Worm (Caenorhabditis elegans) whole organism, young adult: ENCODE data around the gene spp-5.
"Not testable (repeated sequence)": the region's sequence is repeated elsewhere in the genome, so short reads cannot be mapped to it uniquely, and the experiment has no call there.

ENCODE experiments used
- B0019.2 ChIP-seq: fragments of 200-800 bp; sonication (Bioruptor generic); conservative IDR thresholded peaks from 2 replicates; pipeline ENCODE4 v1.3.6; 2022; ENCODE audit warnings: missing genetic modification reagents, missing genetic modification characterization, missing compliant biosample characterization
- B0261.1 ChIP-seq: sonication (generic microtip); optimal IDR thresholded peaks from 2 replicates; lab custom pipeline; 2016; ENCODE audit warnings: mild to moderate bottlenecking, missing genetic modification characterization, moderate library complexity, missing compliant biosample characterization
- F39B2.1 ChIP-seq: fragments of 200-800 bp; sonication (Bioruptor generic); IDR thresholded peaks from 2 replicates; pipeline ENCODE4 v1.3.6; 2022; ENCODE audit warnings: missing genetic modification reagents, missing genetic modification characterization, missing compliant biosample characterization
- F49E8.2 ChIP-seq: sonication (generic microtip); optimal IDR thresholded peaks from 3 replicates; lab custom pipeline; 2017; ENCODE audit warnings: missing genetic modification characterization, mild to moderate bottlenecking, missing compliant biosample characterization, antibody characterized with exemption, moderate library complexity; ENCODE audit not compliant: insufficient read depth
- Y53G8AR.9 ChIP-seq: fragments of 200-800 bp; sonication (Bioruptor generic); conservative IDR thresholded peaks from 2 replicates; pipeline ENCODE4 v1.3.6; 2022; ENCODE audit warnings: missing genetic modification reagents, missing genetic modification characterization, missing compliant biosample characterization
- ZK185.1 ChIP-seq: sonication (generic microtip); optimal IDR thresholded peaks from 2 replicates; lab custom pipeline; 2016; ENCODE audit warnings: mild to moderate bottlenecking, missing genetic modification characterization, missing compliant biosample characterization; ENCODE audit not compliant: poor library complexity, severe bottlenecking
- ama-1 ChIP-seq, 3 experiments: fragments of 150-350 bp in 1 of 3; sonication (generic microtip) in 2 of 3; optimal IDR thresholded peaks; 2 replicates each; lab custom pipeline; 2014 to 2018; ENCODE audit warnings: missing biosample characterization in 2 of 3, missing genetic modification characterization in 2 of 3, missing genetic modification reagents in 2 of 3
- atf-7 ChIP-seq: sonication (generic microtip); optimal IDR thresholded peaks from 2 replicates; lab custom pipeline; 2017; ENCODE audit warnings: mild to moderate bottlenecking, missing genetic modification characterization, missing compliant biosample characterization
- athp-1 ChIP-seq: sonication (generic microtip); optimal IDR thresholded peaks from 2 replicates; lab custom pipeline; 2017; ENCODE audit warnings: mild to moderate bottlenecking, missing genetic modification characterization, missing compliant biosample characterization
- attf-5 ChIP-seq: fragments of 200-800 bp; sonication (Bioruptor generic); optimal IDR thresholded peaks from 2 replicates; lab custom pipeline; 2018; ENCODE audit warnings: mild to moderate bottlenecking, missing genetic modification characterization, missing compliant biosample characterization
- bed-2 ChIP-seq: fragments of 200-800 bp; sonication (Bioruptor generic); IDR thresholded peaks from 2 replicates; pipeline ENCODE4 v1.3.6; 2022; ENCODE audit warnings: missing genetic modification reagents, missing genetic modification characterization, missing compliant biosample characterization
- ceh-100 ChIP-seq: fragments of 200-800 bp; sonication (Bioruptor generic); IDR thresholded peaks from 2 replicates; pipeline ENCODE4 v1.3.6; 2022; ENCODE audit warnings: missing genetic modification reagents, missing genetic modification characterization, missing compliant biosample characterization
- ceh-58 ChIP-seq: fragments of 200-800 bp; sonication (Bioruptor generic); IDR thresholded peaks from 2 replicates; pipeline ENCODE4 v1.3.6; 2022; ENCODE audit warnings: missing genetic modification characterization, missing compliant biosample characterization
- ceh-91 ChIP-seq: fragments of 200-800 bp; sonication (Bioruptor generic); IDR thresholded peaks from 2 replicates; pipeline ENCODE4 v1.3.6; 2022; ENCODE audit warnings: missing genetic modification reagents, missing genetic modification characterization, missing compliant biosample characterization
- dpff-1 ChIP-seq: sonication (generic microtip); optimal IDR thresholded peaks from 2 replicates; lab custom pipeline; 2017; ENCODE audit warnings: mild to moderate bottlenecking, missing genetic modification characterization, missing compliant biosample characterization
- dpl-1 ChIP-seq: fragments of 150-350 bp; optimal IDR thresholded peaks from 2 replicates; lab custom pipeline; 2014; ENCODE audit warnings: missing biosample characterization, missing genetic modification reagents, missing genetic modification characterization
- efl-1 ChIP-seq: fragments of 150-350 bp; optimal IDR thresholded peaks from 2 replicates; lab custom pipeline; 2014; ENCODE audit warnings: missing biosample characterization, missing genetic modification reagents, missing genetic modification characterization
- egl-18 ChIP-seq: fragments of 200-800 bp; sonication (Bioruptor generic); IDR thresholded peaks from 2 replicates; pipeline ENCODE4 v1.3.6; 2022; ENCODE audit warnings: missing genetic modification reagents, missing genetic modification characterization, missing compliant biosample characterization
- ekl-4 ChIP-seq: fragments of 200-800 bp; sonication (Bioruptor generic); IDR thresholded peaks from 2 replicates; pipeline ENCODE4 v1.3.6; 2022; ENCODE audit warnings: missing genetic modification reagents, missing genetic modification characterization, missing compliant biosample characterization
- ets-4 ChIP-seq: fragments of 200-800 bp; sonication (Bioruptor generic); optimal IDR thresholded peaks from 2 replicates; lab custom pipeline; 2018; ENCODE audit warnings: mild to moderate bottlenecking, missing genetic modification characterization, missing compliant biosample characterization
- him-1 ChIP-seq: sonication (generic microtip); optimal IDR thresholded peaks from 2 replicates; lab custom pipeline; 2016; ENCODE audit warnings: missing genotype, missing genetic modification reagents, missing genetic modification characterization, missing compliant biosample characterization
- hmg-1.2 ChIP-seq: fragments of 200-800 bp; sonication (Bioruptor generic); IDR thresholded peaks from 2 replicates; pipeline ENCODE4 v1.3.6; 2022; ENCODE audit warnings: missing genetic modification reagents, missing genetic modification characterization, missing compliant biosample characterization
- let-607 ChIP-seq, 2 experiments: fragments of 200-800 bp in 1 of 2; sonication (Bioruptor generic) in 1 of 2; sonication (generic microtip) in 1 of 2; optimal IDR thresholded peaks; 2 replicates each; lab custom pipeline; 2016 to 2018; ENCODE audit warnings: mild to moderate bottlenecking in 2 of 2, missing compliant biosample characterization in 2 of 2, missing genetic modification characterization in 2 of 2, moderate library complexity in 2 of 2, missing genotype in 1 of 2
- lin-40 ChIP-seq: sonication (generic microtip); optimal IDR thresholded peaks from 2 replicates; lab custom pipeline; 2016; ENCODE audit warnings: missing genetic modification characterization, mild to moderate bottlenecking, missing compliant biosample characterization, missing genotype, missing genetic modification reagents
- lin-54 ChIP-seq: fragments of 200-800 bp; sonication (Bioruptor generic); optimal IDR thresholded peaks from 2 replicates; lab custom pipeline; 2018; ENCODE audit warnings: mild to moderate bottlenecking, missing genetic modification characterization, missing compliant biosample characterization
- lir-1 ChIP-seq: fragments of 200-800 bp; sonication (Bioruptor generic); conservative IDR thresholded peaks from 2 replicates; pipeline ENCODE4 v1.3.6; 2022; ENCODE audit warnings: missing genetic modification reagents, missing genetic modification characterization, missing compliant biosample characterization
- lsl-1 ChIP-seq: fragments of 200-800 bp; sonication (Bioruptor generic); optimal IDR thresholded peaks from 2 replicates; lab custom pipeline; 2018; ENCODE audit warnings: mild to moderate bottlenecking, missing genetic modification characterization, moderate library complexity, missing compliant biosample characterization
- lsy-27 ChIP-seq: sonication (generic microtip); optimal IDR thresholded peaks from 2 replicates; lab custom pipeline; 2017; ENCODE audit warnings: missing genetic modification characterization, mild to moderate bottlenecking, missing compliant biosample characterization, antibody characterized with exemption, missing genotype, borderline replicate concordance; ENCODE audit not compliant: insufficient read depth
- madf-8 ChIP-seq: fragments of 200-800 bp; sonication (Bioruptor generic); conservative IDR thresholded peaks from 2 replicates; pipeline ENCODE4 v1.3.6; 2022; ENCODE audit warnings: missing genetic modification reagents, missing genetic modification characterization, missing compliant biosample characterization
- mcd-1 ChIP-seq: fragments of 200-800 bp; sonication (Bioruptor generic); IDR thresholded peaks from 2 replicates; pipeline ENCODE4 v1.3.6; 2022; ENCODE audit warnings: missing genetic modification reagents, missing genetic modification characterization, missing compliant biosample characterization
- nhr-80 ChIP-seq: sonication (generic microtip); optimal IDR thresholded peaks from 2 replicates; lab custom pipeline; 2016; ENCODE audit warnings: missing genetic modification characterization, missing compliant biosample characterization
- pbrm-1 ChIP-seq: fragments of 200-800 bp; sonication (Bioruptor generic); IDR thresholded peaks from 2 replicates; pipeline ENCODE4 v1.3.6; 2022; ENCODE audit warnings: missing genetic modification reagents, missing genetic modification characterization, missing compliant biosample characterization
- rcor-1 ChIP-seq: fragments of 200-800 bp; sonication (Bioruptor generic); IDR thresholded peaks from 2 replicates; pipeline ENCODE4 v1.3.6; 2022; ENCODE audit warnings: missing genetic modification reagents, missing genetic modification characterization, missing compliant biosample characterization
- sdz-38 ChIP-seq: sonication (generic microtip); optimal IDR thresholded peaks from 2 replicates; lab custom pipeline; 2016; ENCODE audit warnings: missing genotype, missing genetic modification characterization, missing compliant biosample characterization
- sptf-2 ChIP-seq: fragments of 200-800 bp; sonication (Bioruptor generic); optimal IDR thresholded peaks from 2 replicates; lab custom pipeline; 2018; ENCODE audit warnings: mild to moderate bottlenecking, missing genetic modification characterization, missing compliant biosample characterization
- tbp1 ChIP-seq: fragments of 200-800 bp; sonication (Bioruptor generic); optimal IDR thresholded peaks from 2 replicates; lab custom pipeline; 2018; ENCODE audit warnings: mild to moderate bottlenecking, missing genetic modification characterization, missing compliant biosample characterization
- tlf-1 ChIP-seq: fragments of 200-800 bp; sonication (Bioruptor generic); optimal IDR thresholded peaks from 2 replicates; lab custom pipeline; 2018; ENCODE audit warnings: mild to moderate bottlenecking, missing genetic modification characterization, missing compliant biosample characterization
- unc-62 ChIP-seq: fragments of 150-350 bp; optimal IDR thresholded peaks from 2 replicates; lab custom pipeline; 2014; ENCODE audit warnings: missing biosample characterization, missing genetic modification reagents, missing genetic modification characterization
- zim-3 ChIP-seq: sonication (generic microtip); optimal IDR thresholded peaks from 2 replicates; lab custom pipeline; 2017; ENCODE audit warnings: mild to moderate bottlenecking, missing genetic modification characterization, moderate library complexity, missing compliant biosample characterization
- ztf-22 ChIP-seq: fragments of 200-800 bp; sonication (Bioruptor generic); optimal IDR thresholded peaks from 2 replicates; lab custom pipeline; 2018; ENCODE audit warnings: mild to moderate bottlenecking, missing genetic modification characterization, moderate library complexity, missing compliant biosample characterization
- ztf-3 ChIP-seq: fragments of 200-800 bp; sonication (Bioruptor generic); optimal IDR thresholded peaks from 2 replicates; lab custom pipeline; 2018; ENCODE audit warnings: mild to moderate bottlenecking, missing genetic modification characterization, missing compliant biosample characterization

spp-5 gene

ce11 chrX:7369770-7370169, 49.6 kb upstream of the spp-5 start:
- TF ChIP-seq lin-40 (tag; lab: Kevin White, UChicago) (no peak), madf-8 (GFP tag; lab: Robert Waterston, UW) (no peak), dpff-1 (tag; lab: Kevin White, UChicago) (no peak), F49E8.2 (tag; lab: Kevin White, UChicago) (no peak), efl-1 (GFP tag; lab: Kevin White, UChicago) (no peak), ceh-91 (GFP tag; lab: Robert Waterston, UW) (no peak), F39B2.1 (GFP tag; lab: Robert Waterston, UW) (no peak), him-1 (tag; lab: Kevin White, UChicago) (no peak), sptf-2 (GFP tag; lab: Kevin White, UChicago) (no peak), lsy-27 (tag; lab: Kevin White, UChicago) (no peak), lin-54 (no peak), zim-3 (tag; lab: Kevin White, UChicago) (no peak)

- TF ChIP-seq ceh-58 (GFP tag; lab: Robert Waterston, UW); dpff-1 (tag; lab: Kevin White, UChicago); ekl-4 (GFP tag; lab: Robert Waterston, UW): not testable (repeated sequence)
- TF ChIP-seq, all 124 proteins: peak for 0; not testable (repeated sequence) for 124
Observed at ce11 chrX:7365267-7365666, 45.1 kb upstream of the spp-5 start, which contains the start of gene C56G3.2. TSS of gene C56G3.2 (plus strand) at chrX:7365567.

- TF ChIP-seq ama-1 (optimal IDR thresholded peaks at IDR 0.05; lab: Kevin White, UChicago): no peak
- TF ChIP-seq ama-1 (GFP tag; optimal IDR thresholded peaks at IDR 0.05; lab: Kevin White, UChicago): no peak
- TF ChIP-seq Y53G8AR.9 (GFP tag; lab: Robert Waterston, UW): no peak
- no peak for TF ChIP-seq hmg-1.2
- no peak for TF ChIP-seq bed-2 (GFP tag; lab: Robert Waterston, UW)
- TF ChIP-seq ceh-100 (GFP tag; lab: Robert Waterston, UW): no peak
- no peak for TF ChIP-seq attf-5
- no peak for TF ChIP-seq nhr-80
- no peak for TF ChIP-seq madf-8 (GFP tag; lab: Robert Waterston, UW)
- no peak for TF ChIP-seq dpl-1 (GFP tag; lab: Kevin White, UChicago)
- no peak for TF ChIP-seq atf-7 (tag; lab: Kevin White, UChicago)
Observed at ce11 chrX:7343747-7344146, 23.6 kb upstream of the spp-5 start, which contains the start of gene C07D8.5. TSS of gene C07D8.5 (plus strand) at chrX:7344047.

- TF ChIP-seq B0019.2 (no peak), ztf-3 (no peak), sdz-38 (tag; lab: Kevin White, UChicago) (no peak), rcor-1 (GFP tag; lab: Robert Waterston, UW) (no peak), nhr-80 (peak; percentile 19), B0261.1 (tag; lab: Kevin White, UChicago) (no peak), egl-18 (GFP tag; lab: Robert Waterston, UW) (no peak), ceh-91 (GFP tag; lab: Robert Waterston, UW) (no peak), lsl-1 (GFP tag; lab: Kevin White, UChicago) (no peak)
Observed at ce11 chrX:7343218-7343617, 23.1 kb upstream of the spp-5 start.

- TF ChIP-seq let-607 (tag; optimal IDR thresholded peaks at IDR 0.05; lab: Kevin White, UChicago): peak in 1 of 2 experiments; percentile 42
- TF ChIP-seq ets-4 (GFP tag; lab: Kevin White, UChicago): peak; percentile 59
- no peak for TF ChIP-seq Y53G8AR.9 (GFP tag; lab: Robert Waterston, UW)
- no peak for TF ChIP-seq ceh-91 (GFP tag; lab: Robert Waterston, UW)
- TF ChIP-seq pbrm-1 (GFP tag; lab: Robert Waterston, UW): no peak
- TF ChIP-seq mcd-1 (GFP tag; lab: Robert Waterston, UW): no peak
- peak; percentile 16 for TF ChIP-seq ZK185.1 (tag; lab: Kevin White, UChicago)
- no peak for TF ChIP-seq athp-1 (tag; lab: Kevin White, UChicago)
- TF ChIP-seq tbp1: peak; percentile 42
- TF ChIP-seq ztf-22 (GFP tag; lab: Kevin White, UChicago): peak; percentile 13
- no peak for TF ChIP-seq lir-1 (GFP tag; lab: Robert Waterston, UW)
- TF ChIP-seq unc-62 (GFP tag; lab: Kevin White, UChicago): no peak
- no peak for TF ChIP-seq tlf-1 (GFP tag; lab: Kevin White, UChicago)
Observed at ce11 chrX:7340915-7341559, 20.9 kb upstream of the spp-5 start, which contains the start of gene C07D8.6. TSS of gene C07D8.6 (plus strand) at chrX:7341509.
